Worm (Caenorhabditis elegans): Measurements from ENCODE around the gene dlc-4.
"Not testable (repeated sequence)": the region's sequence is repeated elsewhere in the genome, so short reads cannot be mapped to it uniquely, and the experiment has no call there.

- not testable (repeated sequence) for TF ChIP-seq ceh-45 (GFP tag; IDR thresholded peaks at IDR 0.05); dve-1 (tag; optimal IDR thresholded peaks at IDR 0.05); fkh-10 (GFP tag; optimal IDR thresholded peaks at IDR 0.05); pha-4 (tag; optimal IDR thresholded peaks at IDR 0.05); F13H6.1 (tag; optimal IDR thresholded peaks at IDR 0.05); pat-9 (tag; optimal IDR thresholded peaks at IDR 0.05); ztf-16 (tag; optimal IDR thresholded peaks at IDR 0.05); elt-2 (tag; optimal IDR thresholded peaks at IDR 0.05); nhr-11 (tag; optimal IDR thresholded peaks at IDR 0.05); ceh-22 (tag; optimal IDR thresholded peaks at IDR 0.05)
These were observed 18.7 kb upstream of the dlc-4 start, which contains the start of gene Y10G11A.1 for ce11 chrIV:16424337-16424736.

Data from whole organism, late embryonic.